Worm (Caenorhabditis elegans) whole organism, L1 larva: Measurements from ENCODE around the gene nhr-205.

ENCODE experiments used
- C34B4.2 ChIP-seq: sonication (generic microtip); optimal IDR thresholded peaks from 2 replicates; lab custom pipeline; 2017; ENCODE audit warnings: mild to moderate bottlenecking, missing genetic modification characterization, missing compliant biosample characterization
- aha-1 ChIP-seq: fragments of 150-350 bp; optimal IDR thresholded peaks from 2 replicates; lab custom pipeline; 2014; ENCODE audit warnings: missing biosample characterization, missing genetic modification characterization
- ama-1 ChIP-seq: fragments of 150-350 bp; optimal IDR thresholded peaks from 2 replicates; lab custom pipeline; 2014
- ceh-88 ChIP-seq: fragments of 200-800 bp; sonication (Bioruptor generic); IDR thresholded peaks from 2 replicates; pipeline ENCODE4 v1.3.6; 2022; ENCODE audit warnings: missing genetic modification characterization, missing compliant biosample characterization
- fkh-10 ChIP-seq: sonication (generic microtip); optimal IDR thresholded peaks from 2 replicates; lab custom pipeline; 2017; ENCODE audit warnings: missing biosample characterization, missing genetic modification reagents, missing genetic modification characterization
- fkh-8 ChIP-seq: sonication (generic microtip); optimal IDR thresholded peaks from 2 replicates; lab custom pipeline; 2016; ENCODE audit warnings: mild to moderate bottlenecking, missing genetic modification characterization, missing compliant biosample characterization
- lin-35 ChIP-seq, 2 experiments: fragments of 150-350 bp; optimal IDR thresholded peaks; 2 replicates each; lab custom pipeline; 2014; ENCODE audit warnings: missing biosample characterization in 2 of 2, missing genetic modification characterization in 2 of 2, missing genetic modification reagents in 2 of 2
- mep-1 ChIP-seq: fragments of 150-350 bp; optimal IDR thresholded peaks from 2 replicates; lab custom pipeline; 2014; ENCODE audit warnings: missing biosample characterization, missing genetic modification characterization
- nhr-237 ChIP-seq: fragments of 150-350 bp; optimal IDR thresholded peaks from 2 replicates; lab custom pipeline; 2014; ENCODE audit warnings: missing biosample characterization, missing genetic modification characterization
- nhr-90 ChIP-seq: sonication (generic microtip); optimal IDR thresholded peaks from 2 replicates; lab custom pipeline; 2016; ENCODE audit warnings: mild to moderate bottlenecking, missing genetic modification characterization, missing compliant biosample characterization; ENCODE audit not compliant: poor library complexity
- pqm-1 ChIP-seq: sonication (generic microtip); optimal IDR thresholded peaks from 3 replicates; lab custom pipeline; 2017; ENCODE audit warnings: missing biosample characterization, missing genetic modification characterization
- swsn-7 ChIP-seq: sonication (generic microtip); optimal IDR thresholded peaks from 2 replicates; lab custom pipeline; 2016; ENCODE audit warnings: missing genetic modification characterization, missing compliant biosample characterization
- unc-62 ChIP-seq: fragments of 150-350 bp; optimal IDR thresholded peaks from 2 replicates; lab custom pipeline; 2014; ENCODE audit warnings: missing biosample characterization, missing genetic modification reagents, missing genetic modification characterization
- vab-15 ChIP-seq: sonication (generic microtip); optimal IDR thresholded peaks from 2 replicates; lab custom pipeline; 2017; ENCODE audit warnings: missing genotype, mild to moderate bottlenecking, missing genetic modification characterization, missing compliant biosample characterization

- TF ChIP-seq nhr-237 (tag; lab: Kevin White, UChicago), result no peak
- TF ChIP-seq unc-62 (GFP tag; lab: Kevin White, UChicago), result no peak
- TF ChIP-seq lin-35 (GFP tag; optimal IDR thresholded peaks at IDR 0.05; lab: Kevin White, UChicago), result no peak
- TF ChIP-seq swsn-7 (tag; lab: Kevin White, UChicago), result no peak
- no peak for TF ChIP-seq ceh-88 (GFP tag; lab: Robert Waterston, UW)
- no peak for TF ChIP-seq ama-1
- no peak for TF ChIP-seq fkh-10 (GFP tag; lab: Kevin White, UChicago)
- no peak for TF ChIP-seq C34B4.2
- no peak for TF ChIP-seq nhr-90 (tag; lab: Kevin White, UChicago)
- TF ChIP-seq vab-15, result no peak
- TF ChIP-seq mep-1, result no peak
- no peak for TF ChIP-seq aha-1 (tag; lab: Kevin White, UChicago)
- TF ChIP-seq fkh-8 (tag; lab: Kevin White, UChicago), result no peak
- TF ChIP-seq pqm-1 (tag; lab: Kevin White, UChicago), result no peak
These were observed 3.3 kb upstream of the nhr-205 start, which contains the start of gene R04B5.6 for ce11 chrV:10084864-10085263.
